Worm (Caenorhabditis elegans) whole organism, L2 larva: ENCODE data around the gene R10E12.2.

Experiments used
- blmp-1 ChIP-seq: sonication (generic microtip); optimal IDR thresholded peaks from 2 replicates; lab custom pipeline; 2017; ENCODE audit warnings: missing genetic modification characterization, mild to moderate bottlenecking, missing compliant biosample characterization, antibody characterized with exemption, moderate library complexity; ENCODE audit not compliant: insufficient read depth
- ceh-16 ChIP-seq: fragments of 150-350 bp; optimal IDR thresholded peaks from 2 replicates; lab custom pipeline; 2014; ENCODE audit warnings: missing biosample characterization, missing genetic modification characterization
- ceh-82 ChIP-seq: fragments of 150-350 bp; optimal IDR thresholded peaks from 2 replicates; lab custom pipeline; 2014; ENCODE audit warnings: missing biosample characterization, missing genetic modification characterization
- lin-39 ChIP-seq: fragments of 150-350 bp; optimal IDR thresholded peaks from 2 replicates; lab custom pipeline; 2014; ENCODE audit warnings: missing biosample characterization, missing genetic modification reagents, missing genetic modification characterization
- nhr-11 ChIP-seq: fragments of 150-350 bp; optimal IDR thresholded peaks from 2 replicates; lab custom pipeline; 2014; ENCODE audit warnings: missing biosample characterization, missing genetic modification characterization
- skn-1 ChIP-seq: sonication (generic microtip); optimal IDR thresholded peaks from 2 replicates; lab custom pipeline; 2017; ENCODE audit warnings: missing biosample characterization, missing genetic modification characterization
- snpc-4 ChIP-seq: fragments of 150-350 bp; optimal IDR thresholded peaks from 2 replicates; lab custom pipeline; 2014; ENCODE audit warnings: missing biosample characterization, missing genetic modification characterization
- unc-62 ChIP-seq: fragments of 150-350 bp; optimal IDR thresholded peaks from 2 replicates; lab custom pipeline; 2014; ENCODE audit warnings: missing biosample characterization, missing genetic modification reagents, missing genetic modification characterization
- ztf-11 ChIP-seq: sonication (generic microtip); optimal IDR thresholded peaks from 2 replicates; lab custom pipeline; 2017; ENCODE audit warnings: missing biosample characterization, missing genetic modification characterization
- ztf-4 ChIP-seq: fragments of 150-350 bp; optimal IDR thresholded peaks from 2 replicates; lab custom pipeline; 2014; ENCODE audit warnings: missing biosample characterization, missing genetic modification characterization

- no peak for TF ChIP-seq skn-1
- TF ChIP-seq nhr-11: no peak
- no peak for TF ChIP-seq ztf-11 (tag; lab: Kevin White, UChicago)
- no peak for TF ChIP-seq ceh-16 (tag; lab: Kevin White, UChicago)
- TF ChIP-seq snpc-4: no peak
- TF ChIP-seq unc-62 (GFP tag; lab: Kevin White, UChicago): no peak
- TF ChIP-seq blmp-1 (tag; lab: Kevin White, UChicago): no peak
- no peak for TF ChIP-seq ceh-82
- TF ChIP-seq ztf-4: no peak
- no peak for TF ChIP-seq lin-39 (tag; lab: Kevin White, UChicago)
These were observed 43.3 kb downstream of the R10E12.2 start for ce11 chrIII:9930406-9930805.
